Fruit fly (Drosophila melanogaster): Measurements from ENCODE around the gene twit.

dm6 chr2L:20864764-20865265 is 12.4 kb downstream of the twit start, which contains the start of gene CG9338:
- TF ChIP-seq Dif (GFP tag; optimal IDR thresholded peaks at IDR 0.05; ENCODE audit: partially characterized antibody) (no peak), Dfd (GFP tag; optimal IDR thresholded peaks at IDR 0.05) (no peak), psq (GFP tag; optimal IDR thresholded peaks at IDR 0.05) (peak; percentile 68), pan (optimal IDR thresholded peaks at IDR 0.05) (peak; percentile 88), lola (GFP tag; optimal IDR thresholded peaks at IDR 0.05) (no peak), Myc (optimal IDR thresholded peaks at IDR 0.05) (no peak), woc (GFP tag; optimal IDR thresholded peaks at IDR 0.05) (peak; percentile 95)
